Fruit fly (Drosophila melanogaster) whole organism, embryonic: ENCODE data around the gene alphaSnap.

Source experiments
- BtbVII ChIP-seq: fragments of 200-800 bp; sonication (Bioruptor generic); optimal IDR thresholded peaks from 3 replicates; lab custom pipeline; 2017; ENCODE audit warnings: missing biosample characterization, mild to moderate bottlenecking, missing genetic modification characterization
- CG10147 ChIP-seq: fragments of 200-800 bp; sonication (Bioruptor generic); optimal IDR thresholded peaks from 2 replicates; lab custom pipeline; 2019; ENCODE audit warnings: missing biosample characterization, mild to moderate bottlenecking, missing genetic modification characterization, moderate library complexity
- CG10321 ChIP-seq: fragments of 200-800 bp; sonication (Bioruptor generic); IDR thresholded peaks from 2 replicates; pipeline ENCODE4 v1.3.6; 2022; ENCODE audit warnings: missing biosample characterization, missing genetic modification characterization
- CG10543 ChIP-seq: fragments of 200-800 bp; sonication (Bioruptor generic); optimal IDR thresholded peaks from 3 replicates; lab custom pipeline; 2017; ENCODE audit warnings: missing biosample characterization, mild to moderate bottlenecking, missing genetic modification characterization, moderate library complexity
- CG11093 ChIP-seq: fragments of 200-800 bp; sonication (Bioruptor generic); IDR thresholded peaks from 3 replicates; pipeline ENCODE4 v1.3.6; 2022; ENCODE audit warnings: missing biosample characterization, missing genetic modification characterization
- CG11247 ChIP-seq: fragments of 200-800 bp; sonication (Bioruptor generic); IDR thresholded peaks from 2 replicates; pipeline ENCODE4 v1.3.6; 2022; ENCODE audit warnings: missing biosample characterization, missing genetic modification characterization
- CG11456 ChIP-seq: fragments of 200-800 bp; sonication (Bioruptor generic); IDR thresholded peaks from 3 replicates; pipeline ENCODE4 v1.3.6; 2022; ENCODE audit warnings: missing biosample characterization, missing genetic modification characterization
- CG11560 ChIP-seq: fragments of 200-800 bp; sonication (Bioruptor generic); IDR thresholded peaks from 3 replicates; pipeline ENCODE4 v1.3.6; 2022; ENCODE audit warnings: missing biosample characterization, missing genetic modification characterization
- CG11723 ChIP-seq: fragments of 200-800 bp; sonication (Bioruptor generic); optimal IDR thresholded peaks from 2 replicates; lab custom pipeline; 2017; ENCODE audit warnings: missing biosample characterization, mild to moderate bottlenecking, missing genetic modification characterization
- CG12299 ChIP-seq: fragments of 200-800 bp; sonication (Bioruptor generic); optimal IDR thresholded peaks from 2 replicates; lab custom pipeline; 2018; ENCODE audit warnings: missing biosample characterization, mild to moderate bottlenecking, missing genetic modification characterization
- CG12769 ChIP-seq: fragments of 200-800 bp; sonication (Bioruptor generic); optimal IDR thresholded peaks from 2 replicates; lab custom pipeline; 2019; ENCODE audit warnings: missing biosample characterization, mild to moderate bottlenecking, missing genetic modification characterization, moderate library complexity
- CG13775 ChIP-seq: fragments of 200-800 bp; sonication (Bioruptor generic); optimal IDR thresholded peaks from 3 replicates; lab custom pipeline; 2017; ENCODE audit warnings: missing biosample characterization, mild to moderate bottlenecking, missing genetic modification characterization
- CG14014 ChIP-seq: fragments of 200-800 bp; sonication (Bioruptor generic); IDR thresholded peaks from 2 replicates; pipeline ENCODE4 v1.3.6; 2022; ENCODE audit warnings: missing biosample characterization, missing genetic modification characterization
- CG15269 ChIP-seq: fragments of 200-800 bp; sonication (Bioruptor generic); optimal IDR thresholded peaks from 2 replicates; lab custom pipeline; 2018; ENCODE audit warnings: missing biosample characterization, mild to moderate bottlenecking, missing genetic modification characterization, moderate library complexity
- CG15601 ChIP-seq: fragments of 200-800 bp; sonication (Bioruptor generic); optimal IDR thresholded peaks from 3 replicates; lab custom pipeline; 2019; ENCODE audit warnings: missing biosample characterization, mild to moderate bottlenecking, missing genetic modification characterization, moderate library complexity
- CG18619 ChIP-seq: fragments of 200-800 bp; sonication (Bioruptor generic); optimal IDR thresholded peaks from 3 replicates; lab custom pipeline; 2017; ENCODE audit warnings: missing biosample characterization, mild to moderate bottlenecking, missing genetic modification characterization
- CG18764 ChIP-seq: fragments of 200-800 bp; sonication (Bioruptor generic); optimal IDR thresholded peaks from 3 replicates; lab custom pipeline; 2016; ENCODE audit warnings: missing biosample characterization, missing genetic modification characterization
- CG2116 ChIP-seq: fragments of 200-800 bp; sonication (Bioruptor generic); optimal IDR thresholded peaks from 3 replicates; lab custom pipeline; 2018; ENCODE audit warnings: missing biosample characterization, mild to moderate bottlenecking, missing genetic modification characterization
- CG2120 ChIP-seq: fragments of 200-800 bp; sonication (Bioruptor generic); optimal IDR thresholded peaks from 3 replicates; lab custom pipeline; 2016; ENCODE audit warnings: missing biosample characterization, missing genetic modification characterization
- CG2129 ChIP-seq: fragments of 200-800 bp; sonication (Bioruptor generic); IDR thresholded peaks from 2 replicates; pipeline ENCODE4 v1.3.6; 2022; ENCODE audit warnings: missing biosample characterization, missing genetic modification characterization; ENCODE audit not compliant: partially characterized antibody
- CG2678 ChIP-seq: fragments of 200-800 bp; sonication (Bioruptor generic); optimal IDR thresholded peaks from 3 replicates; lab custom pipeline; 2019; ENCODE audit warnings: missing biosample characterization, mild to moderate bottlenecking, missing genetic modification characterization, moderate library complexity
- CG2875 ChIP-seq: fragments of 200-800 bp; sonication (Bioruptor generic); optimal IDR thresholded peaks from 2 replicates; lab custom pipeline; 2017; ENCODE audit warnings: missing biosample characterization, mild to moderate bottlenecking, missing genetic modification characterization, missing genetic modification reagents
- CG2889 ChIP-seq: fragments of 200-800 bp; sonication (Bioruptor generic); IDR thresholded peaks from 3 replicates; pipeline ENCODE4 v1.3.6; 2022; ENCODE audit warnings: missing biosample characterization, missing genetic modification characterization
- CG3281 ChIP-seq: fragments of 200-800 bp; sonication (Bioruptor generic); optimal IDR thresholded peaks from 3 replicates; lab custom pipeline; 2017; ENCODE audit warnings: missing biosample characterization, mild to moderate bottlenecking, missing genetic modification characterization
- CG34376 ChIP-seq: fragments of 200-800 bp; sonication (Bioruptor generic); optimal IDR thresholded peaks from 2 replicates; lab custom pipeline; 2018; ENCODE audit warnings: missing biosample characterization, mild to moderate bottlenecking, missing genetic modification characterization
- CG4730 ChIP-seq: fragments of 200-800 bp; sonication (Bioruptor generic); IDR thresholded peaks from 2 replicates; pipeline ENCODE4 v1.3.6; 2022; ENCODE audit warnings: missing biosample characterization, missing genetic modification characterization
- CG8281 ChIP-seq: fragments of 200-800 bp; sonication (Bioruptor generic); optimal IDR thresholded peaks from 2 replicates; lab custom pipeline; 2018; ENCODE audit warnings: missing biosample characterization, mild to moderate bottlenecking, missing genetic modification characterization, moderate library complexity
- Dip2 ChIP-seq: fragments of 200-800 bp; sonication (Bioruptor generic); IDR thresholded peaks from 2 replicates; pipeline ENCODE4 v1.3.6; 2022; ENCODE audit warnings: missing biosample characterization, missing genetic modification characterization
- E2f2 ChIP-seq: fragments of 200-800 bp; sonication (Bioruptor generic); IDR thresholded peaks from 2 replicates; pipeline ENCODE4 v1.3.6; 2022; ENCODE audit warnings: missing biosample characterization, missing genetic modification characterization
- ERR ChIP-seq: fragments of 200-800 bp; sonication (Bioruptor generic); optimal IDR thresholded peaks from 2 replicates; lab custom pipeline; 2016; ENCODE audit warnings: missing biosample characterization, missing genetic modification characterization
- HmgD ChIP-seq: fragments of 200-800 bp; sonication (Bioruptor generic); optimal IDR thresholded peaks from 3 replicates; lab custom pipeline; 2016; ENCODE audit warnings: missing biosample characterization, missing genetic modification characterization
- Mad ChIP-seq: fragments of 200-800 bp; sonication (Bioruptor generic); optimal IDR thresholded peaks from 2 replicates; lab custom pipeline; 2016; ENCODE audit warnings: missing biosample characterization, missing genetic modification characterization
- Meics ChIP-seq: fragments of 200-800 bp; sonication (Bioruptor generic); optimal IDR thresholded peaks from 2 replicates; lab custom pipeline; 2017; ENCODE audit warnings: missing biosample characterization, mild to moderate bottlenecking, missing genetic modification characterization
- Mrtf ChIP-seq: fragments of 200-800 bp; sonication (Bioruptor generic); IDR thresholded peaks from 3 replicates; pipeline ENCODE4 v1.3.6; 2022; ENCODE audit warnings: missing biosample characterization, missing genetic modification characterization
- NFAT ChIP-seq: fragments of 200-800 bp; sonication (Bioruptor generic); IDR thresholded peaks from 2 replicates; pipeline ENCODE4 v1.3.6; 2022; ENCODE audit warnings: missing biosample characterization, missing genetic modification characterization
- Side ChIP-seq: fragments of 200-800 bp; sonication (Bioruptor generic); optimal IDR thresholded peaks from 2 replicates; lab custom pipeline; 2016; ENCODE audit warnings: missing biosample characterization, missing genetic modification characterization
- Sin3A ChIP-seq: fragments of >200 bp; optimal IDR thresholded peaks from 2 replicates; lab custom pipeline; 2018
- abd-A ChIP-seq: fragments of 200-800 bp; sonication (Bioruptor generic); optimal IDR thresholded peaks from 3 replicates; lab custom pipeline; 2019; ENCODE audit warnings: missing biosample characterization, mild to moderate bottlenecking, missing genetic modification characterization, moderate library complexity
- aop ChIP-seq: fragments of 200-800 bp; sonication (Bioruptor generic); IDR thresholded peaks from 2 replicates; pipeline ENCODE4 v1.3.6; 2022; ENCODE audit warnings: missing biosample characterization, missing genetic modification characterization
- ash1 ChIP-seq: fragments of 200-800 bp; sonication (Bioruptor generic); optimal IDR thresholded peaks from 2 replicates; lab custom pipeline; 2018; ENCODE audit warnings: missing biosample characterization, mild to moderate bottlenecking, missing genetic modification characterization
- cato ChIP-seq: fragments of 200-800 bp; sonication (Bioruptor generic); optimal IDR thresholded peaks from 2 replicates; lab custom pipeline; 2016; ENCODE audit warnings: missing biosample characterization, missing genetic modification characterization, borderline replicate concordance
- en ChIP-seq: fragments of 200-800 bp; sonication (Bioruptor generic); optimal IDR thresholded peaks from 2 replicates; lab custom pipeline; 2016; ENCODE audit warnings: missing biosample characterization, missing genetic modification characterization
- grn ChIP-seq: fragments of 200-800 bp; sonication (Bioruptor generic); optimal IDR thresholded peaks from 3 replicates; lab custom pipeline; 2017; ENCODE audit warnings: missing biosample characterization, missing genetic modification characterization
- nerfin-1 ChIP-seq: fragments of 200-800 bp; sonication (Bioruptor generic); optimal IDR thresholded peaks from 3 replicates; lab custom pipeline; 2019; ENCODE audit warnings: missing biosample characterization, mild to moderate bottlenecking, missing genetic modification characterization, moderate library complexity
- oc ChIP-seq: fragments of 200-800 bp; sonication (Bioruptor generic); optimal IDR thresholded peaks from 2 replicates; lab custom pipeline; 2018; ENCODE audit warnings: missing biosample characterization, mild to moderate bottlenecking, missing genetic modification characterization, moderate library complexity
- onecut ChIP-seq: fragments of 200-800 bp; sonication (Bioruptor generic); IDR thresholded peaks from 2 replicates; pipeline ENCODE4 v1.3.6; 2022; ENCODE audit warnings: missing biosample characterization, missing genetic modification characterization
- otp ChIP-seq: fragments of 200-800 bp; sonication (Bioruptor generic); IDR thresholded peaks from 3 replicates; pipeline ENCODE4, ENCODE4 v1.3.6; 2022; ENCODE audit warnings: missing biosample characterization, missing genetic modification characterization
- psq ChIP-seq: fragments of 200-800 bp; sonication (Bioruptor generic); optimal IDR thresholded peaks from 2 replicates; lab custom pipeline; 2017; ENCODE audit warnings: missing biosample characterization, missing genetic modification characterization
- repo ChIP-seq: fragments of 200-800 bp; sonication (Bioruptor generic); optimal IDR thresholded peaks from 2 replicates; lab custom pipeline; 2016; ENCODE audit warnings: missing biosample characterization, missing genetic modification characterization
- shn ChIP-seq: fragments of 200-800 bp; sonication (Bioruptor generic); optimal IDR thresholded peaks from 3 replicates; lab custom pipeline; 2016; ENCODE audit warnings: missing biosample characterization, missing genetic modification characterization
- stc ChIP-seq: fragments of 200-800 bp; sonication (Bioruptor generic); IDR thresholded peaks from 2 replicates; pipeline ENCODE4 v1.3.6; 2022; ENCODE audit warnings: missing biosample characterization, missing genetic modification characterization
- zen ChIP-seq: fragments of 200-800 bp; sonication (Bioruptor generic); optimal IDR thresholded peaks from 3 replicates; lab custom pipeline; 2018; ENCODE audit warnings: missing biosample characterization, mild to moderate bottlenecking, missing genetic modification characterization, moderate library complexity

alphaSnap gene

dm6 chr3L:20276615-20277014, 36.8 kb upstream of the alphaSnap start (continued):
- TF ChIP-seq oc (tag; lab: Kevin White, UChicago): no peak
- no peak for TF ChIP-seq E2f2 (GFP tag; lab: Robert Waterston, UW)
- peak; percentile 23 for TF ChIP-seq abd-A (tag; lab: Kevin White, UChicago)
- no peak for TF ChIP-seq ERR (GFP tag; lab: Kevin White, UChicago)
- peak; percentile 7 for TF ChIP-seq CG10147
- TF ChIP-seq CG10543 (GFP tag; lab: Kevin White, UChicago): peak; percentile 23
- no peak for TF ChIP-seq Mad (GFP tag; lab: Kevin White, UChicago)
- no peak for TF ChIP-seq CG10321
- TF ChIP-seq CG2116 (GFP tag; lab: Kevin White, UChicago): no peak
- no peak for TF ChIP-seq CG34376 (GFP tag; lab: Kevin White, UChicago)
- TF ChIP-seq otp (GFP tag; lab: Robert Waterston, UW): no peak
- TF ChIP-seq CG2678: peak; percentile 71
- no peak for TF ChIP-seq Dip2 (GFP tag; lab: Robert Waterston, UW)
- TF ChIP-seq shn (GFP tag; lab: Kevin White, UChicago): peak; percentile 1
- TF ChIP-seq CG14014 (GFP tag; lab: Robert Waterston, UW): peak; percentile 36; the same call in 1 of the 2 replicates
- TF ChIP-seq Meics (GFP tag; lab: Kevin White, UChicago): peak; percentile 74
- TF ChIP-seq ash1 (GFP tag; lab: Kevin White, UChicago): no peak
- TF ChIP-seq CG15269: no peak
- TF ChIP-seq CG13775 (GFP tag; lab: Kevin White, UChicago): peak; percentile 13
- TF ChIP-seq zen (tag; lab: Kevin White, UChicago): no peak
- TF ChIP-seq CG18619 (GFP tag; lab: Kevin White, UChicago): no peak
- TF ChIP-seq CG11247 (GFP tag; lab: Robert Waterston, UW): 0 out of 2 replicates have a peak, but pooled peaks have one; percentile 8
- TF ChIP-seq repo: no peak
- TF ChIP-seq CG11560 (tag; lab: Robert Waterston, UW): peak; percentile 24; the same call in 1 of the 3 replicates
- no peak for TF ChIP-seq onecut (GFP tag; lab: Robert Waterston, UW)
- no peak for TF ChIP-seq CG4730 (GFP tag; lab: Robert Waterston, UW)
- peak; percentile 18 for TF ChIP-seq Side
- no peak for TF ChIP-seq CG2875 (GFP tag; lab: Kevin White, UChicago)
- TF ChIP-seq stc (GFP tag; lab: Robert Waterston, UW): peak; percentile 50; the same call in 1 of the 2 replicates
- no peak for TF ChIP-seq CG11723 (GFP tag; lab: Kevin White, UChicago)
- TF ChIP-seq NFAT (GFP tag; lab: Robert Waterston, UW): no peak
- no peak for TF ChIP-seq Sin3A (lab: Kevin White, UChicago)
- no peak for TF ChIP-seq grn
- TF ChIP-seq CG8281: no peak
- no peak for TF ChIP-seq psq (GFP tag; lab: Kevin White, UChicago)
- TF ChIP-seq BtbVII (GFP tag; lab: Kevin White, UChicago): peak; percentile 45
- TF ChIP-seq CG2889: no peak
- no peak for TF ChIP-seq Mrtf (GFP tag; lab: Robert Waterston, UW)
- TF ChIP-seq nerfin-1 (tag; lab: Kevin White, UChicago): peak; percentile 7
- no peak for TF ChIP-seq CG11456 (GFP tag; lab: Robert Waterston, UW)
- TF ChIP-seq en (GFP tag; lab: Kevin White, UChicago): peak; percentile 20
- no peak for TF ChIP-seq aop (GFP tag; lab: Robert Waterston, UW)
- TF ChIP-seq HmgD (GFP tag; lab: Kevin White, UChicago): no peak
- peak; percentile 60 for TF ChIP-seq CG2120 (GFP tag; lab: Kevin White, UChicago)
- TF ChIP-seq CG3281 (GFP tag; lab: Kevin White, UChicago): peak; percentile 41
- no peak for TF ChIP-seq cato (GFP tag; lab: Kevin White, UChicago)
- no peak for TF ChIP-seq CG15601
- TF ChIP-seq CG18764 (GFP tag; lab: Kevin White, UChicago): no peak
- peak; percentile 36 for TF ChIP-seq CG12769
- TF ChIP-seq CG11093: no peak
- TF ChIP-seq CG2129 (GFP tag; lab: Robert Waterston, UW): no peak
- no peak for TF ChIP-seq CG12299 (tag; lab: Kevin White, UChicago)
